Worm (Caenorhabditis elegans) whole organism, L1 larva: Measurements from ENCODE around the gene cni-1.

Experiments used
- egl-27 ChIP-seq, 2 experiments: fragments of 150-350 bp in 1 of 2; sonication (generic microtip); optimal IDR thresholded peaks; 3 replicates each; lab custom pipeline; 2017 to 2018; ENCODE audit warnings: missing biosample characterization in 2 of 2, missing genetic modification characterization in 2 of 2, missing genetic modification reagents in 2 of 2
- mdl-1 ChIP-seq, 2 experiments: fragments of 150-350 bp; optimal IDR thresholded peaks; 2 replicates each; lab custom pipeline; 2014 to 2017; ENCODE audit warnings: missing biosample characterization in 2 of 2, missing genetic modification characterization in 2 of 2, inconsistent platforms in 1 of 2
- zag-1 ChIP-seq: fragments of 150-350 bp; optimal IDR thresholded peaks from 2 replicates; lab custom pipeline; 2014; ENCODE audit warnings: missing biosample characterization, missing genetic modification characterization

- TF ChIP-seq mdl-1 (tag; optimal IDR thresholded peaks at IDR 0.05; lab: Kevin White, UChicago) (no peak), zag-1 (tag; lab: Kevin White, UChicago) (no peak), egl-27 (tag; optimal IDR thresholded peaks at IDR 0.05; lab: Kevin White, UChicago) (no peak)
These were observed 42.2 kb upstream of the cni-1 start, which contains the start of gene clec-41 for ce11 chrV:13137955-13138354.
